Worm (Caenorhabditis elegans): ENCODE measurements around the gene comt-4.

The comt-4 gene

ce11 chrV:2068728-2069443 lies 18.9 kb upstream of the comt-4 start:
- no peak for TF ChIP-seq unc-55 (GFP tag; optimal IDR thresholded peaks at IDR 0.05)
- TF ChIP-seq nhr-25 (tag; optimal IDR thresholded peaks at IDR 0.05), result no peak
- no peak for TF ChIP-seq nhr-129 (tag; optimal IDR thresholded peaks at IDR 0.05)

- TF ChIP-seq dmd-4 (tag; optimal IDR thresholded peaks at IDR 0.05) (no peak), fos-1 (tag; optimal IDR thresholded peaks at IDR 0.05) (peak; percentile 34), ztf-11 (tag; optimal IDR thresholded peaks at IDR 0.05) (no peak), mdl-1 (tag; optimal IDR thresholded peaks at IDR 0.05) (peak in 1 of 2 experiments; percentile 53), ztf-4 (tag; optimal IDR thresholded peaks at IDR 0.05) (peak; percentile 64), snpc-4 (tag; optimal IDR thresholded peaks at IDR 0.05) (no peak), nhr-23 (tag; optimal IDR thresholded peaks at IDR 0.05) (no peak), unc-55 (GFP tag; optimal IDR thresholded peaks at IDR 0.05) (no peak), nhr-237 (tag; optimal IDR thresholded peaks at IDR 0.05) (no peak), egl-27 (tag; optimal IDR thresholded peaks at IDR 0.05) (peak; percentile 20), nhr-6 (tag; optimal IDR thresholded peaks at IDR 0.05) (no peak), peb-1 (tag; optimal IDR thresholded peaks at IDR 0.05) (no peak), lsy-2 (tag; optimal IDR thresholded peaks at IDR 0.05) (peak in 1 of 2 experiments; percentile 59), nhr-12 (tag; optimal IDR thresholded peaks at IDR 0.05) (no peak), aly-2 (tag; optimal IDR thresholded peaks at IDR 0.05) (no peak), nhr-21 (tag; optimal IDR thresholded peaks at IDR 0.05) (no peak), sem-4 (tag; optimal IDR thresholded peaks at IDR 0.05) (peak; percentile 1), lin-11 (tag; optimal IDR thresholded peaks at IDR 0.05) (no peak), lin-13 (GFP tag; optimal IDR thresholded peaks at IDR 0.05) (no peak), ztf-1 (GFP tag; conservative IDR thresholded peaks at IDR 0.05) (no peak), skn-1 (tag; optimal IDR thresholded peaks at IDR 0.05) (no peak), F13H6.1 (tag; optimal IDR thresholded peaks at IDR 0.05) (peak; percentile 25), elt-1 (tag; optimal IDR thresholded peaks at IDR 0.05) (no peak), blmp-1 (tag; optimal IDR thresholded peaks at IDR 0.05; ENCODE audit: insufficient read depth) (peak; percentile 2), unc-62 (GFP tag; optimal IDR thresholded peaks at IDR 0.05) (no peak), lin-39 (tag; optimal IDR thresholded peaks at IDR 0.05) (no peak), nhr-129 (tag; optimal IDR thresholded peaks at IDR 0.05) (peak; percentile 79), sma-3 (GFP tag; optimal IDR thresholded peaks at IDR 0.05) (peak; percentile 72), mbf-1 (tag; optimal IDR thresholded peaks at IDR 0.05) (no peak), gmeb-1 (tag; optimal IDR thresholded peaks at IDR 0.05) (peak; percentile 26), ama-1 (optimal IDR thresholded peaks at IDR 0.05) (no peak), sma-9 (GFP tag; optimal IDR thresholded peaks at IDR 0.05) (peak; percentile 49), sma-9 (tag; optimal IDR thresholded peaks at IDR 0.05) (no peak), elt-3 (tag; optimal IDR thresholded peaks at IDR 0.05) (no peak), ZK546.5 (tag; optimal IDR thresholded peaks at IDR 0.05) (no peak), nhr-10 (tag; optimal IDR thresholded peaks at IDR 0.05) (no peak), nhr-25 (tag; optimal IDR thresholded peaks at IDR 0.05) (peak; percentile 87), ceh-16 (tag; optimal IDR thresholded peaks at IDR 0.05) (no peak), nhr-11 (tag; optimal IDR thresholded peaks at IDR 0.05) (no peak), nhr-77 (tag; optimal IDR thresholded peaks at IDR 0.05) (no peak), zag-1 (tag; optimal IDR thresholded peaks at IDR 0.05) (no peak), Y55F3AM.14 (GFP tag; optimal IDR thresholded peaks at IDR 0.05) (no peak), ceh-82 (tag; optimal IDR thresholded peaks at IDR 0.05) (no peak), R02D3.7 (tag; optimal IDR thresholded peaks at IDR 0.05) (no peak), mab-5 (tag; optimal IDR thresholded peaks at IDR 0.05) (no peak), crh-2 (tag; optimal IDR thresholded peaks at IDR 0.05) (peak; percentile 83), unc-39 (tag; optimal IDR thresholded peaks at IDR 0.05) (no peak), C34F6.9 (tag; optimal IDR thresholded peaks at IDR 0.05) (peak; percentile 88), alr-1 (tag; optimal IDR thresholded peaks at IDR 0.05) (no peak)
These were observed 18.1 kb upstream of the comt-4 start, which contains the start of gene lbp-9 for ce11 chrV:2067985-2068499. TSS of gene lbp-9 (plus strand) at chrV:2068449.

All from whole organism, L2 larva.